Worm (Caenorhabditis elegans) whole organism, late embryonic: Measurements from ENCODE around the gene kin-20.

ENCODE experiments used
- F13H6.1 ChIP-seq: sonication (generic microtip); optimal IDR thresholded peaks from 2 replicates; lab custom pipeline; 2016; ENCODE audit warnings: missing genetic modification characterization, missing compliant biosample characterization
- K09A11.1 ChIP-seq: sonication (generic microtip); optimal IDR thresholded peaks from 2 replicates; lab custom pipeline; 2017; ENCODE audit warnings: antibody characterized with exemption, mild to moderate bottlenecking, missing genetic modification characterization, missing compliant biosample characterization; ENCODE audit not compliant: insufficient read depth
- Y22D7AL.16 ChIP-seq: sonication (generic microtip); optimal IDR thresholded peaks from 2 replicates; lab custom pipeline; 2016; ENCODE audit warnings: missing genetic modification characterization, missing compliant biosample characterization
- ama-1 ChIP-seq: fragments of 150-350 bp; optimal IDR thresholded peaks from 2 replicates; lab custom pipeline; 2014
- ceh-14 ChIP-seq: sonication (generic microtip); optimal IDR thresholded peaks from 2 replicates; lab custom pipeline; 2016; ENCODE audit warnings: missing genotype, missing genetic modification characterization, missing compliant biosample characterization
- ceh-18 ChIP-seq: sonication (generic microtip); optimal IDR thresholded peaks from 2 replicates; lab custom pipeline; 2016; ENCODE audit warnings: missing genetic modification characterization, missing compliant biosample characterization
- ceh-19 ChIP-seq: fragments of 200-800 bp; sonication (Bioruptor generic); optimal IDR thresholded peaks from 2 replicates; lab custom pipeline; 2018; ENCODE audit warnings: mild to moderate bottlenecking, missing genetic modification characterization, missing compliant biosample characterization
- ceh-2 ChIP-seq: sonication (generic microtip); optimal IDR thresholded peaks from 2 replicates; lab custom pipeline; 2016; ENCODE audit warnings: missing genotype, missing genetic modification characterization, missing compliant biosample characterization
- ceh-22 ChIP-seq: sonication (generic microtip); optimal IDR thresholded peaks from 2 replicates; lab custom pipeline; 2017; ENCODE audit warnings: missing biosample characterization, missing genetic modification characterization
- ceh-30 ChIP-seq: fragments of 150-350 bp; optimal IDR thresholded peaks from 2 replicates; lab custom pipeline; 2014; ENCODE audit warnings: missing biosample characterization, missing genetic modification characterization
- ceh-31 ChIP-seq: sonication (generic microtip); optimal IDR thresholded peaks from 2 replicates; lab custom pipeline; 2016; ENCODE audit warnings: missing genetic modification characterization, missing compliant biosample characterization
- ceh-34 ChIP-seq: sonication (generic microtip); optimal IDR thresholded peaks from 2 replicates; lab custom pipeline; 2016; ENCODE audit warnings: mild to moderate bottlenecking, missing genetic modification characterization, missing compliant biosample characterization
- ceh-48 ChIP-seq: sonication (generic microtip); optimal IDR thresholded peaks from 2 replicates; lab custom pipeline; 2016; ENCODE audit warnings: missing genetic modification characterization, inconsistent platforms, missing compliant biosample characterization
- ceh-6 ChIP-seq: fragments of 200-800 bp; sonication (Bioruptor generic); optimal IDR thresholded peaks from 2 replicates; lab custom pipeline; 2018; ENCODE audit warnings: mild to moderate bottlenecking, missing genetic modification characterization, missing compliant biosample characterization
- ceh-9 ChIP-seq: sonication (generic microtip); optimal IDR thresholded peaks from 2 replicates; lab custom pipeline; 2016; ENCODE audit warnings: mild to moderate bottlenecking, missing genetic modification characterization, inconsistent platforms, missing compliant biosample characterization
- dve-1 ChIP-seq: sonication (generic microtip); optimal IDR thresholded peaks from 2 replicates; lab custom pipeline; 2017; ENCODE audit warnings: antibody characterized with exemption, mild to moderate bottlenecking, missing genetic modification characterization, missing compliant biosample characterization
- elt-2 ChIP-seq: sonication (generic microtip); optimal IDR thresholded peaks from 2 replicates; lab custom pipeline; 2016; ENCODE audit warnings: missing genetic modification reagents, missing genetic modification characterization, missing compliant biosample characterization
- elt-4 ChIP-seq: sonication (generic microtip); optimal IDR thresholded peaks from 2 replicates; lab custom pipeline; 2016; ENCODE audit warnings: missing genetic modification characterization, missing compliant biosample characterization
- eyg-1 ChIP-seq: sonication (generic microtip); optimal IDR thresholded peaks from 2 replicates; lab custom pipeline; 2016; ENCODE audit warnings: missing genotype, missing genetic modification characterization, missing compliant biosample characterization
- fkh-10 ChIP-seq: fragments of 150-350 bp; optimal IDR thresholded peaks from 2 replicates; lab custom pipeline; 2014; ENCODE audit warnings: missing biosample characterization, missing genetic modification reagents, missing genetic modification characterization
- fkh-6 ChIP-seq: sonication (generic microtip); optimal IDR thresholded peaks from 2 replicates; lab custom pipeline; 2016; ENCODE audit warnings: missing genetic modification characterization, missing compliant biosample characterization
- gmeb-2 ChIP-seq: sonication (generic microtip); optimal IDR thresholded peaks from 2 replicates; lab custom pipeline; 2016; ENCODE audit warnings: missing genetic modification characterization, inconsistent platforms, missing compliant biosample characterization
- hlh-15 ChIP-seq: sonication (generic microtip); optimal IDR thresholded peaks from 2 replicates; lab custom pipeline; 2016; ENCODE audit warnings: missing genetic modification characterization, missing compliant biosample characterization
- hlh-30 ChIP-seq: sonication (generic microtip); optimal IDR thresholded peaks from 2 replicates; lab custom pipeline; 2017; ENCODE audit warnings: antibody characterized with exemption, missing genetic modification characterization, missing compliant biosample characterization; ENCODE audit not compliant: insufficient read depth
- hlh-6 ChIP-seq: sonication (generic microtip); optimal IDR thresholded peaks from 2 replicates; lab custom pipeline; 2016; ENCODE audit warnings: missing genotype, missing genetic modification characterization, missing compliant biosample characterization
- hlh-8 ChIP-seq: sonication (generic microtip); optimal IDR thresholded peaks from 2 replicates; lab custom pipeline; 2016; ENCODE audit warnings: missing genotype, missing genetic modification characterization, missing compliant biosample characterization
- lim-6 ChIP-seq: sonication (generic microtip); optimal IDR thresholded peaks from 2 replicates; lab custom pipeline; 2016; ENCODE audit warnings: missing genetic modification characterization, missing compliant biosample characterization
- lin-11 ChIP-seq: fragments of 200-800 bp; sonication (Bioruptor generic); optimal IDR thresholded peaks from 2 replicates; lab custom pipeline; 2018; ENCODE audit warnings: mild to moderate bottlenecking, missing genetic modification characterization, missing compliant biosample characterization
- mec-3 ChIP-seq: sonication (generic microtip); optimal IDR thresholded peaks from 2 replicates; lab custom pipeline; 2016; ENCODE audit warnings: borderline replicate concordance, missing genetic modification characterization, missing compliant biosample characterization
- nfya-1 ChIP-seq: sonication (generic microtip); optimal IDR thresholded peaks from 2 replicates; lab custom pipeline; 2017; ENCODE audit warnings: missing genetic modification characterization, mild to moderate bottlenecking, missing compliant biosample characterization, antibody characterized with exemption, moderate library complexity
- nhr-11 ChIP-seq: fragments of 150-350 bp; optimal IDR thresholded peaks from 2 replicates; lab custom pipeline; 2014; ENCODE audit warnings: missing biosample characterization, missing genetic modification characterization
- npax-4 ChIP-seq: sonication (generic microtip); optimal IDR thresholded peaks from 2 replicates; lab custom pipeline; 2016; ENCODE audit warnings: missing genetic modification characterization, missing compliant biosample characterization
- odd-2 ChIP-seq: sonication (generic microtip); optimal IDR thresholded peaks from 2 replicates; lab custom pipeline; 2017; ENCODE audit warnings: antibody characterized with exemption, mild to moderate bottlenecking, missing genetic modification characterization, missing compliant biosample characterization
- pag-3 ChIP-seq: sonication (generic microtip); optimal IDR thresholded peaks from 2 replicates; lab custom pipeline; 2016; ENCODE audit warnings: missing compliant biosample characterization, missing genetic modification characterization, borderline replicate concordance
- pat-9 ChIP-seq: fragments of 200-800 bp; sonication (Bioruptor generic); optimal IDR thresholded peaks from 2 replicates; lab custom pipeline; 2018; ENCODE audit warnings: mild to moderate bottlenecking, missing genetic modification characterization, moderate library complexity, missing compliant biosample characterization
- pax-1 ChIP-seq: fragments of 150-350 bp; optimal IDR thresholded peaks from 2 replicates; lab custom pipeline; 2014; ENCODE audit warnings: missing biosample characterization, missing genetic modification characterization
- pros-1 ChIP-seq: fragments of 150-350 bp; optimal IDR thresholded peaks from 2 replicates; lab custom pipeline; 2014; ENCODE audit warnings: missing biosample characterization, missing genetic modification reagents, missing genetic modification characterization
- ref-2 ChIP-seq: sonication (generic microtip); optimal IDR thresholded peaks from 2 replicates; lab custom pipeline; 2016; ENCODE audit warnings: missing genetic modification characterization, missing compliant biosample characterization
- rnt-1 ChIP-seq: sonication (generic microtip); optimal IDR thresholded peaks from 2 replicates; lab custom pipeline; 2016; ENCODE audit warnings: missing genetic modification characterization, missing compliant biosample characterization
- sdc-2 ChIP-seq: sonication (generic microtip); optimal IDR thresholded peaks from 2 replicates; lab custom pipeline; 2016; ENCODE audit warnings: missing genotype, missing genetic modification characterization, missing compliant biosample characterization
- sox-4 ChIP-seq: sonication (generic microtip); optimal IDR thresholded peaks from 2 replicates; lab custom pipeline; 2017; ENCODE audit warnings: mild to moderate bottlenecking, missing genetic modification characterization, inconsistent platforms, missing compliant biosample characterization
- tbx-2 ChIP-seq: sonication (generic microtip); optimal IDR thresholded peaks from 2 replicates; lab custom pipeline; 2016; ENCODE audit warnings: missing genetic modification characterization, missing compliant biosample characterization
- ttx-3 ChIP-seq: sonication (generic microtip); optimal IDR thresholded peaks from 2 replicates; lab custom pipeline; 2016; ENCODE audit warnings: missing genetic modification reagents, missing genetic modification characterization, missing compliant biosample characterization
- unc-3 ChIP-seq, 2 experiments: fragments of 200-800 bp in 1 of 2; sonication (Bioruptor generic) in 1 of 2; sonication (generic microtip) in 1 of 2; conservative IDR thresholded peaks in 1 of 2; optimal IDR thresholded peaks in 1 of 2; 2 replicates each; pipeline versions ENCODE4 v1.3.6 to Lab custom; 2016 to 2022; ENCODE audit warnings: missing compliant biosample characterization in 2 of 2, missing genetic modification characterization in 2 of 2, missing genetic modification reagents in 1 of 2
- unc-42 ChIP-seq: sonication (generic microtip); optimal IDR thresholded peaks from 2 replicates; lab custom pipeline; 2016; ENCODE audit warnings: missing genotype, missing genetic modification characterization, missing compliant biosample characterization
- unc-55 ChIP-seq: sonication (generic microtip); optimal IDR thresholded peaks from 2 replicates; lab custom pipeline; 2017; ENCODE audit warnings: missing biosample characterization, missing genetic modification reagents, missing genetic modification characterization
- unc-86 ChIP-seq: sonication (generic microtip); optimal IDR thresholded peaks from 2 replicates; lab custom pipeline; 2016; ENCODE audit warnings: missing genetic modification characterization, missing compliant biosample characterization
- zip-5 ChIP-seq: sonication (generic microtip); optimal IDR thresholded peaks from 2 replicates; lab custom pipeline; 2016; ENCODE audit warnings: missing genetic modification characterization, missing compliant biosample characterization
- ztf-16 ChIP-seq: sonication (generic microtip); optimal IDR thresholded peaks from 2 replicates; lab custom pipeline; 2017; ENCODE audit warnings: missing genetic modification characterization, missing compliant biosample characterization

kin-20 gene

ce11 chrX:15276774-15277173, 790 bp downstream of the kin-20 start:
- TF ChIP-seq ceh-31 (tag; lab: Kevin White, UChicago) (peak; percentile 81), nhr-11 (tag; lab: Kevin White, UChicago) (no peak), ama-1 (lab: Kevin White, UChicago) (no peak), pros-1 (tag; lab: Kevin White, UChicago) (no peak), lin-11 (tag; lab: Kevin White, UChicago) (no peak), K09A11.1 (tag; lab: Kevin White, UChicago) (no peak), ceh-22 (no peak), nfya-1 (peak; percentile 68), unc-42 (tag; lab: Kevin White, UChicago) (peak; percentile 97), pat-9 (tag; lab: Kevin White, UChicago) (no peak), ceh-18 (peak; percentile 65), ceh-9 (tag; lab: Kevin White, UChicago) (no peak), hlh-6 (tag; lab: Kevin White, UChicago) (no peak), ref-2 (tag; lab: Kevin White, UChicago) (no peak), ceh-14 (no peak), fkh-10 (peak; percentile 29), unc-55 (GFP tag; lab: Kevin White, UChicago) (peak; percentile 56), ceh-48 (no peak), pax-1 (no peak), ceh-6 (GFP tag; lab: Kevin White, UChicago) (no peak), ceh-19 (GFP tag; lab: Kevin White, UChicago) (peak; percentile 14), hlh-30 (no peak), dve-1 (tag; lab: Kevin White, UChicago) (peak; percentile 71), lim-6 (tag; lab: Kevin White, UChicago) (no peak), ttx-3 (tag; lab: Kevin White, UChicago) (no peak), pag-3 (no peak), eyg-1 (no peak), ztf-16 (no peak), unc-86 (tag; lab: Kevin White, UChicago) (no peak), sox-4 (tag; lab: Kevin White, UChicago) (no peak), ceh-2 (peak; percentile 11), fkh-6 (tag; lab: Kevin White, UChicago) (no peak), unc-3 (GFP tag; conservative IDR thresholded peaks at IDR 0.05; lab: Robert Waterston, UW) (no peak), unc-3 (tag; optimal IDR thresholded peaks at IDR 0.05; lab: Kevin White, UChicago) (no peak), rnt-1 (tag; lab: Kevin White, UChicago) (peak; percentile 19), Y22D7AL.16 (tag; lab: Kevin White, UChicago) (no peak), sdc-2 (no peak), hlh-15 (tag; lab: Kevin White, UChicago) (no peak), odd-2 (tag; lab: Kevin White, UChicago) (no peak), F13H6.1 (tag; lab: Kevin White, UChicago) (no peak), npax-4 (tag; lab: Kevin White, UChicago) (no peak), ceh-30 (tag; lab: Kevin White, UChicago) (no peak), hlh-8 (tag; lab: Kevin White, UChicago) (no peak), elt-2 (tag; lab: Kevin White, UChicago) (no peak), ceh-34 (tag; lab: Kevin White, UChicago) (peak; percentile 43), tbx-2 (tag; lab: Kevin White, UChicago) (peak; percentile 66), gmeb-2 (tag; lab: Kevin White, UChicago) (no peak), elt-4 (no peak), zip-5 (tag; lab: Kevin White, UChicago) (no peak), mec-3 (tag; lab: Kevin White, UChicago) (no peak)
